Worm (Caenorhabditis elegans): ENCODE results near the gene srh-60.

ce11 chrII:3561561-3561960 is 21.9 kb upstream of the srh-60 start, which contains the start of gene W10G11.2:
- no peak for TF ChIP-seq F13H6.1 (tag; optimal IDR thresholded peaks at IDR 0.05)
- TF ChIP-seq fkh-10 (GFP tag; optimal IDR thresholded peaks at IDR 0.05): no peak
- no peak for TF ChIP-seq dmd-4 (tag; optimal IDR thresholded peaks at IDR 0.05; ENCODE audit: borderline replicate concordance)
- no peak for TF ChIP-seq lin-11 (tag; optimal IDR thresholded peaks at IDR 0.05)
- TF ChIP-seq ama-1 (optimal IDR thresholded peaks at IDR 0.05): no peak
- TF ChIP-seq madf-2 (tag; optimal IDR thresholded peaks at IDR 0.05): no peak
- no peak for TF ChIP-seq unc-55 (GFP tag; optimal IDR thresholded peaks at IDR 0.05)
